Fruit fly (Drosophila melanogaster): ENCODE results near the gene snu.
A peak's percentile ranks its signal among the peaks of the same experiment; 100 is the strongest.

snu gene

dm6 chr3R:28674788-28675187 is at the start of gene snu:
TSS of gene snu (plus strand) at chr3R:28675041.
- TF ChIP-seq CG8478 (optimal IDR thresholded peaks at IDR 0.05), result no peak
- no peak for TF ChIP-seq CTCF (optimal IDR thresholded peaks at IDR 0.05)

DNA sequence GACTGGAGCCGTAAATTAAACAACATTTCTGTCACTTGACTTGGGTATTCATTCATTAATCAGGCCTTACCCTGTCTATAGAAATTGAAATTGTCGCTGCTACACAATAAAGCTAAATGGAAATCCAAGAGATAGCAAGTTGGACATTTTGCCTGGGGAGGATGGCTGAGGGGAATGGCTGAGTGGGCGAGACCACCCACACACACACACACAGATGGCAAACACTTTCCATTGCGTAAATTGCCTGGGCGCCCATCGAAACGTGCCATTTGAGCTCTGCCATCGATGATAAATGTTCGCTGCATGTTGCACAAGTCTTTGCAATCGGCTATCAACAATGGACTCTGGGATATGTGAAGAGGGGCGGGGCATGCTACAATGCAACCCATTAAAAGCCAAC is 47.6 kb upstream of the snu start:
- TF ChIP-seq CG8478 (optimal IDR thresholded peaks at IDR 0.05) (no peak), CTCF (optimal IDR thresholded peaks at IDR 0.05) (no peak)

- TF ChIP-seq CG8478 (optimal IDR thresholded peaks at IDR 0.05) (no peak), CTCF (optimal IDR thresholded peaks at IDR 0.05) (no peak)
Measured at dm6 chr3R:28628696-28629095, 46.1 kb upstream of the snu start.

DNA sequence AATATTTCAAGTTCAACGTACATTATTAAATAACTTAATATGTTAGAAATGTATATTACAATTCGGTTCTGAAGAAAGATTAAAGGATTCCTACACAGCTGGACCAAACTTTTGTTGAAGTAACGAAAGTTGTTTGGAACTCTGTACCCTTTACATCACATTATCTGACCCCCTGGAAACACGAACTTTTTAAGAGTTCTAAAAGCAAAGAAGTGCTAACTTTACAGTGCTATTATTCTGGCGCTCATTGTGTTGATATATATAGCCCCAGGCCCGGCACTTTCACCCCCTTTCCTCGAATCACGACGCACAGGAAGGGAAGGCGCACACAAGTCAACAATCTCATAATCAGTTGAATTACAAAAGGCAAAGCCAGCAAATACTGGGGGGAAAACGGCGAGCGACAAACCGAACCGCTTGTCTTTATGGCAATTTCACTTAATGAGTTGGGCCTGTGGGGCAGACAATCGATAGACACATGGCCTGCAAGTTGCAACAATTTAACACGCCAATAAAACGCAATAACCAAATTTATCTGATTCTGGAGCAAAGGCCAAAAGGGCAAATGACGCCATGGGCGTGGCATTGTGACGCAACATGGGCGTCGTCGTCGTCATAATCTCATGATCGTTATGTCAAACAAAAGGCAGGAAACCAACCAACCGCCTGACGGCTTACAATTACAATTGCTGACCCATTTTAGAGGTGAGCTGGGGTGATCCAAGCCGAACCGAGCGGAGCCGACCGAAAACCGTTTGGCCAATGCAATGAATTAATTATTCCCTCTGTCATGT is 45.5 kb upstream of the snu start:
- TF ChIP-seq CG8478 (optimal IDR thresholded peaks at IDR 0.05) (no peak), CTCF (optimal IDR thresholded peaks at IDR 0.05) (no peak)

DNA sequence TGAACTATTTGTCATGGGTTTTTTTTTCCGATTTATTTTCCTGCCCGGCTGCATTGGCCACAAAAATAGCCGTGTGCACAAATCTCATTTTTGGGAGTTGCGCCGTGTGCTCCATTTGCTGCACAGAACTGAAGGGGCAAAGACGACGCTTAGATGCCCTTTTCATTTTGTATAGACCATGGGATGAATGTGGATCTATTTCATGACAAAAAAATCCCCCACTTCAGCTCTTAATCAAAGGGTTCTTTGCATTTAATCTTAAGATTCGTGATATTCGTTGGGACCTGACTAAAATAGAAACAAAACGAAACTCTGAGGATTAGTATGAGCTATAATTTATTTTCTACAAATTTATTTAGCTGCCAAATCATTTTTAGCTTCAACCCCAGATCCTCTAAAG is 44.7 kb upstream of the snu start:
- TF ChIP-seq CG8478 (optimal IDR thresholded peaks at IDR 0.05) (no peak), CTCF (optimal IDR thresholded peaks at IDR 0.05) (no peak)

- TF ChIP-seq CTCF (optimal IDR thresholded peaks at IDR 0.05) (no peak), CG8478 (optimal IDR thresholded peaks at IDR 0.05) (no peak)
Measured at dm6 chr3R:28630861-28631260, 44.0 kb upstream of the snu start.

DNA sequence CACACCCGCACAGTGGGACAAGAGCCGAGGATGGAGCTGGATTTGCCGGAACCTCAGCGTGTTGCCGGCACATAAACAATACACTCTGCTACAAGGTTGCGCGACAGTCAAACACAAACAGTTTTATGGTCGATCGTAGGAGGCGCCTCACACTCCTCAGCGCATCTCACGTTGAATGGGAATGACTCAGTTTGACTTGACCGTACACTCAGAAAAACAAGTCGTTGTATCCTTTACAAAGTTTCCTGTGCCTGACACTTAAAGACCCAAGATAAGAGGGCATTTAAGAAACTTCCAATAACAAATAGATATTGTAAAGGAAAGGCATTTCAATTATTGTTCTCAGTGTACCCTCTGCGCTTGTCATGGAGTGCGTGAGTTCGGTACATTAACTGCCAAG is 43.1 kb upstream of the snu start:
- no peak for TF ChIP-seq CG8478 (optimal IDR thresholded peaks at IDR 0.05)
- no peak for TF ChIP-seq CTCF (optimal IDR thresholded peaks at IDR 0.05)

DNA sequence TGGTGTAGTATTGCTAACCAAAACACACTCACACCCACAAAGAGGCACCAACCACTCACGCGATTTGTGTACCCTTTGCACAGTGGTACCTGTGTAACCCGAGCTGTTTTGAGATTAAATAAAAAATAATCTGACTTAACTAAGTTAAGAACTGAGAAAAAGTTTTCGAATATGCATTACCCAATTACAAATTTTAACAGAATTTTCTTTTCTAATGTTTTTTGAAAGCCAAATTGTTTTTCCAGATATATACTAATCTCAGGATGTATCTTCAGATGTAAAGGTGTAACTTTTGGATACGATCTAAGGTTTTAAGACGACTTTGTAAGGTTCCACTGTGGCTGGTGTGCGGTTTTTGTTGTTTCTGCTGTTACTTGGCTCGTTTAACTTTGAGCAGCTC is 41.1 kb upstream of the snu start:
- TF ChIP-seq CG8478 (optimal IDR thresholded peaks at IDR 0.05) (no peak), CTCF (optimal IDR thresholded peaks at IDR 0.05) (no peak)

DNA sequence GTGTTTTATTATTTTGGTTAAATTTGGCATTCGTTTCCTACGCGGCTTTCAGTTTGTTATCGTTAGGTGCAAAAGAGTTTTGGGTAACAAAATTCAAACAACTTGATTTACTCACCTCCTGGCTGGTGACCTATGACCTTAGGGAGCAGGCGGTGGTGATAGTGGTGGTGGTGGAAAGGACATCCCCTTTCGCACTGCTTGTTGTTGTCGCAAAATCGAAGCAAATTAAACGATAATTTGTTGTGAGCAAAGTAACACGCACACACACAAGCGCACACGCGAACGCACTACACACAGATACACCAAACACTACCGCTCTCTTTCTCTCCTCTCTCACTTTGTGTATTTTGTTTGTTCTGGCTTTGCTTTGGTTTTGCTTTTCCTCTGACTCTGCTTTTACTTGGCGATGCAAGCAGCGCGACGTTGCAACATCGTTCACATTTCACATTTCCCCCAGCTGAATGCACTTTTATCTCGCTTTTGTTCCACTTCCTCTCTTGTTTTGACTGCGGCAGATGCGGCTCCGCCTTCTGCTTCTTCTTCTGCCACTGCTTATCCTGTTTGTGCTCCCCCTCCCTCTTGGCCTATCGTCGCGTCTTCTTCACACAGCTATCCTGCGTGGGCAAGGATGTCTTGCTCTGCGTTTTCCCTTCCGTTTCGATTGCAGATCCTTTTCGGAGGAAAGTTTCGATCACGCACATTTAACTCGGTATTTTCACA is 40.4 kb upstream of the snu start:
- no peak for TF ChIP-seq CTCF (optimal IDR thresholded peaks at IDR 0.05)
- no peak for TF ChIP-seq CG8478 (optimal IDR thresholded peaks at IDR 0.05)

DNA sequence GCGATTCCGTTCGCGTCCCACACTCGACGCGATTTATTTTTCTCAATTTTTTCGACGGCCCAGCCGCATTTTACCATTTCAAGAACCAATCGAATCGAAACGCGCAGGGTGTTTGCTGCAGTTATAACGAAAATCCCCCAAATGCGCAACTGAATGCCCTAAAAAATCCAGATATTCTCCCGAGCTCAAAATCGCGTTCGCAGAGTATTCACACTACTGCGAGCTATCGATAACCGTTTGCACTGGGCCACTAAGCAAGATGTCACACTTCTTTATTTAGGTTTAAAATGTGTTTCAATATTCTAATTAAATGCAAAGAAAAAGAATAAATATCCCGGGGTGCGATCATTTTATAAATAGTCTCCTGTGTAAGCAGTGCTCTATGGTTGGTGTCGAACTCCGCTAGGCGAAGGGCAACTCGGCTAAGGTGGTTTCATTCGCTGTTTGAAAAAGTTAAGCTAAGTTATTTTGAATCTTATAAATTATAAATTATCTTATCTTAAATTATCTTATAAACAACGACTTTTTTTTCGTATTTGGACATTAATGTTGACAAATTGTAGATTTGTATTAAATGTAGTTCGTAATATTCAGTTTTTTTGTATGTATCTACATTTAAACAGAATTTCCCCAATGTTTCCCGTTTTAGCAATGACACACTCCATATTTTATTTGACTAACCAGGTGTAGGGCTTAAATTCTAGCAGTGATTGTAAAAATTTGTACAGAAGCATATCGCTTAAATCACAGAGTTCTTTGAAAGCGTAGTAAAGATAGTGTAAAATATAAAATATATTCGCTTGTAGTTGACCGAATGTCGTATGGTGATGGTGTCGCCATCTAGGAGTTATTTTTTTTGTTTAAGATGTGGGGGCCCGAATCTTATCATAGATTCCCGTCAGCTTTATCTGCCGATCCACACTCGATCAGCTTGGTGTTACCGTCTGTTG is 39.6 kb upstream of the snu start, which contains the start of gene CG10011:
CG10011 (minus strand) TSS at position 119 of the 950 bp plus-strand sequence.
- TF ChIP-seq CG8478 (optimal IDR thresholded peaks at IDR 0.05), result no peak
- TF ChIP-seq CTCF (optimal IDR thresholded peaks at IDR 0.05), result peak; percentile 88 to 90

DNA sequence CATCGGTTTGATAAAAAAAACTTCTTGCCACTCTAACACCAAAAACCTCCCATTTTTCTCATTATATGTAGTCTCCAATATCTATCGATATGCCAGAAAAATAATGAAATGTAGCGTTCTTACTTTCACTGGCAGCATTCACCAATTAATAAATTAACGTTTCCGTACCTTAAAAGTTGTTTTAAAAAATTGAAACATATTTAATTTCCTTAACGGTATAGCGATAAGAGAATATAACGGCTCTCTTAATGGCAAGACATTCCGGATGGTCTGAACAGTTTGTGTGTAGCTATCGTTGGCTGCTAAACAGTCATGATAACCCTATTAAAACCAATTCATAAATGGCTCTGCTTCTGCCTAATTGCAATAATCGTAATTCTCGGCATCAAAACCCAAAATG is 38.7 kb upstream of the snu start, which contains the start of gene CG9988:
CG9988 (plus strand) TSS at position 301 of the 400 bp plus-strand sequence.
- TF ChIP-seq CTCF (optimal IDR thresholded peaks at IDR 0.05), result no peak
- TF ChIP-seq CG8478 (optimal IDR thresholded peaks at IDR 0.05), result no peak

- TF ChIP-seq CG8478 (optimal IDR thresholded peaks at IDR 0.05) (no peak), CTCF (optimal IDR thresholded peaks at IDR 0.05) (no peak)
Measured at dm6 chr3R:28642791-28643190, 32.0 kb upstream of the snu start, which contains the start of gene CG14062. TSS of gene CG14062 (minus strand) at chr3R:28642891.

DNA sequence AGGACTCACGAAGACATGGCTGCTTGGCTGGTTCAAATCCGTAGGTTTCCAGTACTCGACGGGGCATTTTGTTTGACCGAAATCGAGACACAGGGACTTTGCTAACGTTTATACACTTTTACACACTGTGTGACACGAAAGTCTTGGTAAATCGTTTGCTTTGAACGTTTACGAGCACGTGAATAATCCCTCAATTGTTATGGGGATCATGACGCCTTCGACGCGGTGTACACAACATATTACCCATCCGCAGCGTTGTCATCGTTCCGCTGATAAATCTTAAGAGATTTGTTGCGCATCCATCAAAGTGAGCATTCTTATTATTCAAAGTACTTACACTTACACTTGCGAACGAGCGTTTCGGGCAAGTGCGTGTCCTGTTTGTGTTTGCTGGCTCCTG is 24.5 kb upstream of the snu start, which contains the start of gene CG31050:
CG31050 (minus strand) TSS at position 101 of the 400 bp plus-strand sequence.
- TF ChIP-seq CTCF (optimal IDR thresholded peaks at IDR 0.05), result no peak
- TF ChIP-seq CG8478 (optimal IDR thresholded peaks at IDR 0.05), result no peak

dm6 chr3R:28654596-28654995 is 20.2 kb upstream of the snu start:
- TF ChIP-seq CG8478 (optimal IDR thresholded peaks at IDR 0.05) (no peak), CTCF (optimal IDR thresholded peaks at IDR 0.05) (no peak)

All from S2 (cell line).